Worm (Caenorhabditis elegans) whole organism, midembryonic: ENCODE data around the gene C47A10.12.

Experiments used
- T22C8.4 ChIP-seq: fragments of 200-800 bp; sonication (Bioruptor generic); IDR thresholded peaks from 2 replicates; pipeline ENCODE4 v1.3.6; 2022; ENCODE audit warnings: missing genetic modification characterization, missing compliant biosample characterization
- cog-1 ChIP-seq: sonication (generic microtip); optimal IDR thresholded peaks from 2 replicates; lab custom pipeline; 2016; ENCODE audit warnings: missing genetic modification characterization, missing compliant biosample characterization
- flt-1 ChIP-seq: fragments of 200-800 bp; sonication (Bioruptor generic); IDR thresholded peaks from 2 replicates; pipeline ENCODE4 v1.3.6; 2022; ENCODE audit warnings: missing genetic modification characterization, missing compliant biosample characterization
- klf-2 ChIP-seq: fragments of 200-800 bp; sonication (Bioruptor generic); conservative IDR thresholded peaks from 2 replicates; pipeline ENCODE4 v1.3.6; 2022; ENCODE audit warnings: missing genetic modification reagents, missing genetic modification characterization, missing compliant biosample characterization
- med-1 ChIP-seq: sonication (generic microtip); optimal IDR thresholded peaks from 2 replicates; lab custom pipeline; 2017; ENCODE audit warnings: missing genetic modification characterization, mild to moderate bottlenecking, missing compliant biosample characterization, antibody characterized with exemption, missing genetic modification reagents; ENCODE audit not compliant: insufficient read depth
- ref-1 ChIP-seq: fragments of 200-800 bp; sonication (Bioruptor generic); conservative IDR thresholded peaks from 2 replicates; pipeline ENCODE4 v1.3.6; 2022; ENCODE audit warnings: missing genetic modification reagents, missing genetic modification characterization, missing compliant biosample characterization
- tab-1 ChIP-seq: fragments of 200-800 bp; sonication (Bioruptor generic); IDR thresholded peaks from 2 replicates; pipeline ENCODE4 v1.3.6; 2022; ENCODE audit warnings: missing genetic modification characterization, missing compliant biosample characterization
- ztf-23 ChIP-seq: fragments of 200-800 bp; sonication (Bioruptor generic); IDR thresholded peaks from 2 replicates; pipeline ENCODE4 v1.3.6; 2022; ENCODE audit warnings: missing genetic modification reagents, missing genetic modification characterization, missing compliant biosample characterization
- ztf-29 ChIP-seq: fragments of 200-800 bp; sonication (Bioruptor generic); IDR thresholded peaks from 2 replicates; pipeline ENCODE4 v1.3.6; 2022; ENCODE audit warnings: missing genetic modification reagents, missing genetic modification characterization, missing compliant biosample characterization

ce11 chrV:17743802-17744201, 33.9 kb upstream of the C47A10.12 start:
- TF ChIP-seq ref-1 (GFP tag; lab: Robert Waterston, UW), result no peak
- no peak for TF ChIP-seq flt-1
- TF ChIP-seq tab-1 (GFP tag; lab: Robert Waterston, UW), result no peak
- no peak for TF ChIP-seq med-1 (GFP tag; lab: Kevin White, UChicago)
- no peak for TF ChIP-seq T22C8.4 (GFP tag; lab: Robert Waterston, UW)
- TF ChIP-seq cog-1, result no peak
- TF ChIP-seq ztf-29 (GFP tag; lab: Robert Waterston, UW), result no peak
- TF ChIP-seq klf-2 (GFP tag; lab: Robert Waterston, UW), result no peak
- TF ChIP-seq ztf-23 (GFP tag; lab: Robert Waterston, UW), result no peak
